Fruit fly (Drosophila melanogaster) whole organism, embryonic: ENCODE data around the gene CG10747.

Source experiments
- CG10565 ChIP-seq: fragments of 200-800 bp; sonication (Bioruptor generic); optimal IDR thresholded peaks from 3 replicates; lab custom pipeline; 2016; ENCODE audit warnings: missing biosample characterization, mild to moderate bottlenecking, missing genetic modification characterization
- CG11085 ChIP-seq: fragments of 200-800 bp; sonication (Bioruptor generic); IDR thresholded peaks from 2 replicates; pipeline ENCODE4 v1.3.6; 2022; ENCODE audit warnings: missing biosample characterization, missing genetic modification characterization
- CG12744 ChIP-seq: fragments of 200-800 bp; sonication (Bioruptor generic); optimal IDR thresholded peaks from 2 replicates; lab custom pipeline; 2016; ENCODE audit warnings: missing biosample characterization, missing genetic modification characterization
- CG15073 ChIP-seq: fragments of 200-800 bp; sonication (Bioruptor generic); optimal IDR thresholded peaks from 2 replicates; lab custom pipeline; 2016; ENCODE audit warnings: missing biosample characterization, missing genetic modification characterization
- CG15479 ChIP-seq: fragments of 200-800 bp; sonication (Bioruptor generic); optimal IDR thresholded peaks from 3 replicates; lab custom pipeline; 2019; ENCODE audit warnings: missing biosample characterization, mild to moderate bottlenecking, missing genetic modification characterization, moderate library complexity
- CG1647 ChIP-seq: fragments of 200-800 bp; sonication (Bioruptor generic); optimal IDR thresholded peaks from 3 replicates; lab custom pipeline; 2016; ENCODE audit warnings: missing biosample characterization, missing genetic modification characterization
- CG17802 ChIP-seq: fragments of 200-800 bp; sonication (Bioruptor generic); optimal IDR thresholded peaks from 2 replicates; lab custom pipeline; 2018; ENCODE audit warnings: missing biosample characterization, mild to moderate bottlenecking, missing genetic modification characterization, moderate library complexity
- CG2129 ChIP-seq: fragments of 200-800 bp; sonication (Bioruptor generic); IDR thresholded peaks from 2 replicates; pipeline ENCODE4 v1.3.6; 2022; ENCODE audit warnings: missing biosample characterization, missing genetic modification characterization; ENCODE audit not compliant: partially characterized antibody
- CG30403 ChIP-seq: fragments of 200-800 bp; sonication (Bioruptor generic); optimal IDR thresholded peaks from 3 replicates; lab custom pipeline; 2016; ENCODE audit warnings: missing biosample characterization, missing genetic modification characterization
- CG33213 ChIP-seq: fragments of 200-800 bp; sonication (Bioruptor generic); optimal IDR thresholded peaks from 3 replicates; lab custom pipeline; 2016; ENCODE audit warnings: missing biosample characterization, missing genetic modification characterization
- CG3726 ChIP-seq: fragments of 200-800 bp; sonication (Bioruptor generic); IDR thresholded peaks from 3 replicates; pipeline ENCODE4, ENCODE4 v1.3.6; 2022; ENCODE audit warnings: missing biosample characterization, missing genetic modification characterization
- CG4707 ChIP-seq: fragments of 200-800 bp; sonication (Bioruptor generic); optimal IDR thresholded peaks from 2 replicates; lab custom pipeline; 2018; ENCODE audit warnings: missing biosample characterization, mild to moderate bottlenecking, missing genetic modification characterization, moderate library complexity
- CG5245 ChIP-seq: fragments of 200-800 bp; sonication (Bioruptor generic); optimal IDR thresholded peaks from 3 replicates; lab custom pipeline; 2016; ENCODE audit warnings: missing biosample characterization, missing genetic modification characterization
- CG8359 ChIP-seq: fragments of 200-800 bp; sonication (Bioruptor generic); optimal IDR thresholded peaks from 2 replicates; lab custom pipeline; 2017; ENCODE audit warnings: missing biosample characterization, mild to moderate bottlenecking, missing genetic modification characterization, borderline replicate concordance
- CG9797 ChIP-seq: fragments of 200-800 bp; sonication (Bioruptor generic); optimal IDR thresholded peaks from 3 replicates; lab custom pipeline; 2018; ENCODE audit warnings: missing biosample characterization, mild to moderate bottlenecking, missing genetic modification characterization
- CkIIα-i1 ChIP-seq: fragments of 200-800 bp; sonication (Bioruptor generic); IDR thresholded peaks from 2 replicates; pipeline ENCODE4 v1.3.6; 2022; ENCODE audit warnings: missing biosample characterization, missing genetic modification characterization
- CoRest ChIP-seq: fragments of 200-800 bp; sonication (Bioruptor generic); optimal IDR thresholded peaks from 3 replicates; lab custom pipeline; 2018; ENCODE audit warnings: missing biosample characterization, mild to moderate bottlenecking, missing genetic modification characterization, moderate library complexity
- Dbx ChIP-seq: fragments of 200-800 bp; sonication (Bioruptor generic); IDR thresholded peaks from 3 replicates; pipeline ENCODE4 v1.3.6; 2022; ENCODE audit warnings: missing biosample characterization, missing genetic modification characterization
- Dll ChIP-seq: fragments of 200-800 bp; sonication (Bioruptor generic); IDR thresholded peaks from 4 replicates; pipeline ENCODE4 v1.3.6; 2022; ENCODE audit warnings: missing biosample characterization, missing genetic modification characterization; ENCODE audit not compliant: partially characterized antibody
- E2f2 ChIP-seq: fragments of 200-800 bp; sonication (Bioruptor generic); IDR thresholded peaks from 2 replicates; pipeline ENCODE4 v1.3.6; 2022; ENCODE audit warnings: missing biosample characterization, missing genetic modification characterization
- Ets97D ChIP-seq: fragments of 200-800 bp; sonication (Bioruptor generic); optimal IDR thresholded peaks from 3 replicates; lab custom pipeline; 2016; ENCODE audit warnings: missing biosample characterization, missing genetic modification characterization
- HmgD ChIP-seq: fragments of 200-800 bp; sonication (Bioruptor generic); optimal IDR thresholded peaks from 3 replicates; lab custom pipeline; 2016; ENCODE audit warnings: missing biosample characterization, missing genetic modification characterization
- Max ChIP-seq: fragments of 200-800 bp; sonication (Bioruptor generic); optimal IDR thresholded peaks from 2 replicates; lab custom pipeline; 2016; ENCODE audit warnings: missing biosample characterization, mild to moderate bottlenecking, missing genetic modification characterization
- Mes4 ChIP-seq: fragments of 200-800 bp; sonication (Bioruptor generic); optimal IDR thresholded peaks from 2 replicates; lab custom pipeline; 2016; ENCODE audit warnings: missing biosample characterization, missing genetic modification characterization
- Nf-YB ChIP-seq: fragments of 200-800 bp; sonication (Bioruptor generic); optimal IDR thresholded peaks from 3 replicates; lab custom pipeline; 2019; ENCODE audit warnings: missing biosample characterization, mild to moderate bottlenecking, missing genetic modification characterization, moderate library complexity
- Nf-YC ChIP-seq: fragments of 200-800 bp; optimal IDR thresholded peaks from 3 replicates; lab custom pipeline; 2019; ENCODE audit warnings: missing biosample characterization, mild to moderate bottlenecking, missing genetic modification characterization, moderate library complexity
- Oli ChIP-seq: fragments of 200-800 bp; sonication (Bioruptor generic); optimal IDR thresholded peaks from 2 replicates; lab custom pipeline; 2018; ENCODE audit warnings: missing biosample characterization, mild to moderate bottlenecking, missing genetic modification characterization, moderate library complexity
- Opbp ChIP-seq: fragments of 200-800 bp; sonication (Bioruptor generic); IDR thresholded peaks from 3 replicates; pipeline ENCODE4 v1.3.6; 2022; ENCODE audit warnings: missing biosample characterization, missing genetic modification characterization; ENCODE audit not compliant: partially characterized antibody
- Optix ChIP-seq: fragments of 200-800 bp; sonication (Bioruptor generic); IDR thresholded peaks from 3 replicates; pipeline ENCODE4 v1.3.6; 2022; ENCODE audit warnings: missing biosample characterization, missing genetic modification characterization
- Vsx1 ChIP-seq: fragments of 200-800 bp; sonication (Bioruptor generic); optimal IDR thresholded peaks from 2 replicates; lab custom pipeline; 2017; ENCODE audit warnings: missing biosample characterization, mild to moderate bottlenecking, missing genetic modification characterization, missing genetic modification reagents
- Xrp1 ChIP-seq: fragments of 200-800 bp; sonication (Bioruptor generic); IDR thresholded peaks from 2 replicates; pipeline ENCODE4 v1.3.6; 2022; ENCODE audit warnings: missing biosample characterization, missing genetic modification characterization
- cato ChIP-seq: fragments of 200-800 bp; sonication (Bioruptor generic); optimal IDR thresholded peaks from 2 replicates; lab custom pipeline; 2016; ENCODE audit warnings: missing biosample characterization, missing genetic modification characterization, borderline replicate concordance
- corto ChIP-seq: fragments of 200-800 bp; sonication (Bioruptor generic); optimal IDR thresholded peaks from 2 replicates; lab custom pipeline; 2016; ENCODE audit warnings: missing biosample characterization, mild to moderate bottlenecking, missing genetic modification characterization, moderate library complexity
- dan ChIP-seq: fragments of 200-800 bp; sonication (Bioruptor generic); IDR thresholded peaks from 2 replicates; pipeline ENCODE4 v1.3.6; 2022; ENCODE audit warnings: missing biosample characterization, missing genetic modification characterization
- exex ChIP-seq: fragments of 200-800 bp; sonication (Bioruptor generic); optimal IDR thresholded peaks from 4 replicates; lab custom pipeline; 2018; ENCODE audit warnings: missing biosample characterization, mild to moderate bottlenecking, missing genetic modification characterization, moderate library complexity
- fd3F ChIP-seq: fragments of 200-800 bp; sonication (Bioruptor generic); optimal IDR thresholded peaks from 2 replicates; lab custom pipeline; 2018; ENCODE audit warnings: missing biosample characterization, mild to moderate bottlenecking, missing genetic modification characterization, moderate library complexity
- gsb ChIP-seq: fragments of 200-800 bp; sonication (Bioruptor generic); IDR thresholded peaks from 2 replicates; pipeline ENCODE4 v1.3.6; 2022; ENCODE audit warnings: missing biosample characterization, missing genetic modification characterization
- insv ChIP-seq, 2 experiments: fragments of 200-800 bp; sonication (Bioruptor generic); optimal IDR thresholded peaks; 3 replicates each; lab custom pipeline; 2016 to 2018; ENCODE audit warnings: missing biosample characterization in 2 of 2, missing genetic modification characterization in 2 of 2
- knrl ChIP-seq: fragments of 200-800 bp; sonication (Bioruptor generic); IDR thresholded peaks from 3 replicates; pipeline ENCODE4 v1.3.6; 2022; ENCODE audit warnings: missing biosample characterization, missing genetic modification characterization; ENCODE audit not compliant: partially characterized antibody
- maf-S ChIP-seq: fragments of 200-800 bp; sonication (Bioruptor generic); optimal IDR thresholded peaks from 2 replicates; lab custom pipeline; 2016; ENCODE audit warnings: missing biosample characterization, missing genetic modification characterization
- mam ChIP-seq: fragments of 200-800 bp; sonication (Bioruptor generic); optimal IDR thresholded peaks from 3 replicates; lab custom pipeline; 2016; ENCODE audit warnings: missing biosample characterization, missing genetic modification characterization
- pan ChIP-seq, 4 experiments: fragments of >200 bp in 3 of 4; fragments of 200-800 bp in 1 of 4; sonication (Bioruptor generic) in 1 of 4; optimal IDR thresholded peaks in 3 of 4; IDR thresholded peaks in 1 of 4; 2 replicates each; pipeline versions ENCODE4 v1.3.6 to Lab custom; 2017 to 2022; ENCODE audit warnings: missing biosample characterization in 2 of 4, missing genetic modification characterization in 2 of 4, mixed read lengths in 1 of 4
- peb ChIP-seq: fragments of 200-800 bp; sonication (Bioruptor generic); IDR thresholded peaks from 2 replicates; pipeline ENCODE4 v1.3.6; 2022; ENCODE audit warnings: missing biosample characterization, missing genetic modification characterization
- pho ChIP-seq: fragments of 200-800 bp; sonication (Bioruptor generic); optimal IDR thresholded peaks from 2 replicates; lab custom pipeline; 2016; ENCODE audit warnings: missing biosample characterization, missing genetic modification characterization
- pum ChIP-seq: fragments of 200-800 bp; sonication (Bioruptor generic); optimal IDR thresholded peaks from 2 replicates; lab custom pipeline; 2016; ENCODE audit warnings: missing biosample characterization, missing genetic modification characterization
- sob ChIP-seq: fragments of 200-800 bp; sonication (Bioruptor generic); IDR thresholded peaks from 2 replicates; pipeline ENCODE4 v1.3.6; 2022; ENCODE audit warnings: missing biosample characterization, missing genetic modification characterization
- stwl ChIP-seq: fragments of 200-800 bp; sonication (Bioruptor generic); optimal IDR thresholded peaks from 3 replicates; lab custom pipeline; 2018; ENCODE audit warnings: missing biosample characterization, mild to moderate bottlenecking, missing genetic modification characterization, moderate library complexity
- zf30C ChIP-seq: fragments of 200-800 bp; sonication (Bioruptor generic); optimal IDR thresholded peaks from 3 replicates; lab custom pipeline; 2018; ENCODE audit warnings: missing biosample characterization, mild to moderate bottlenecking, missing genetic modification characterization

The CG10747 gene

DNA sequence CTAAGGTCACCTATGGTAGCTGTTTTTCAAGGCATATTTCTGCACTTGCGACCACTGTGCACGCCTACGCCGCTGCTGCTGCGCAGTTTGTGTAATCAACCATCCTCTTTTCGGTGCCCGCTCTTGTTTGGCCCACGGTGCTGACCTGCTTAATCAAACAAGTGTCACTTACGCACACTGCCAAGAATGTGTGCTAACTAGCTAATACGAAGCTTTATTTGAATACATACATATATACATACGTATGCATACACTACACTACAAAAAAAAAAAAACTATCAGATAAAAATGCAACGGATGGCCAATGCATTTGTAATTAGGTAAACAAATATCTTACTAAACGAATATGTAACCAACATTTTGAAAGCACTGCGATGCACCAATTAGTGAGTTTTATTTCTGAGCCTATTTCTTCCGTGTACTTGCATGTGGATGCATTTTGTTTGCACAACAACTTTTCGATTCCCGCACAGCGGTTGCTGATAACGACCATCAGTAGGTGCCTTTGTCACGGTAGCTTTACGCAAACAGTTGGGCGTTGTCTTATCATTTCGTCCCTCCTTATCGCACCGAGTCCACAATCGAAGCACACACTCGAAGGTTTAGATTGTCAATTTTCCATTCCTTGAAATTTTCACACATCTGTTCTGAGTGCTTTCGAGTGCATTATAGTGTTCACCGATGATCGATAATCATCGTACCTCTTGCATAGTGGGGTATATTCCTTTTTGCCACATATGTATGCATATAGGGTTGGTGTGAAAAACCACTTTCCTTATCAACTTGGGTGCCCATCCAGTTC lies 4.7 kb downstream of the CG10747 start (continued):
- TF ChIP-seq HmgD (GFP tag; lab: Kevin White, UChicago) (peak; percentile 8), CG2129 (GFP tag; lab: Robert Waterston, UW) (no peak), CG3726 (GFP tag; lab: Robert Waterston, UW) (peak; percentile 77; the same call in 1 of the 3 replicates), CG17802 (peak; percentile 61), CG8359 (peak; percentile 56), mam (GFP tag; lab: Kevin White, UChicago) (peak; percentile 63), CG11085 (GFP tag; lab: Robert Waterston, UW) (peak; percentile 47), CG15073 (peak; percentile 40), Xrp1 (GFP tag; lab: Robert Waterston, UW) (peak; percentile 89), cato (GFP tag; lab: Kevin White, UChicago) (peak; percentile 62), stwl (tag; lab: Kevin White, UChicago) (no peak), sob (peak; percentile 74), CoRest (peak; percentile 83), E2f2 (GFP tag; lab: Robert Waterston, UW) (peak; percentile 70), dan (GFP tag; lab: Robert Waterston, UW) (peak; percentile 51; the same call in 1 of the 2 replicates), exex (peak; percentile 72), Optix (peak; percentile 77), CG4707 (peak; percentile 88), Opbp (no peak), CG9797 (GFP tag; lab: Kevin White, UChicago) (peak; percentile 8), CG12744 (GFP tag; lab: Kevin White, UChicago) (peak; percentile 66), insv (GFP tag; optimal IDR thresholded peaks at IDR 0.05; lab: Kevin White, UChicago) (peak; percentile 8 to 19), CG15479 (GFP tag; lab: Kevin White, UChicago) (peak; percentile 89), CkIIα-i1 (GFP tag; lab: Robert Waterston, UW) (no peak), knrl (no peak; the same call in 2 of the 3 replicates), maf-S (GFP tag; lab: Kevin White, UChicago) (peak; percentile 64), Vsx1 (GFP tag; lab: Kevin White, UChicago) (peak; percentile 91), CG10565 (GFP tag; lab: Kevin White, UChicago) (peak; percentile 56), Nf-YB (GFP tag; lab: Kevin White, UChicago) (peak; percentile 52), zf30C (peak; percentile 68), Dll (no peak), Ets97D (peak; percentile 23)

DNA sequence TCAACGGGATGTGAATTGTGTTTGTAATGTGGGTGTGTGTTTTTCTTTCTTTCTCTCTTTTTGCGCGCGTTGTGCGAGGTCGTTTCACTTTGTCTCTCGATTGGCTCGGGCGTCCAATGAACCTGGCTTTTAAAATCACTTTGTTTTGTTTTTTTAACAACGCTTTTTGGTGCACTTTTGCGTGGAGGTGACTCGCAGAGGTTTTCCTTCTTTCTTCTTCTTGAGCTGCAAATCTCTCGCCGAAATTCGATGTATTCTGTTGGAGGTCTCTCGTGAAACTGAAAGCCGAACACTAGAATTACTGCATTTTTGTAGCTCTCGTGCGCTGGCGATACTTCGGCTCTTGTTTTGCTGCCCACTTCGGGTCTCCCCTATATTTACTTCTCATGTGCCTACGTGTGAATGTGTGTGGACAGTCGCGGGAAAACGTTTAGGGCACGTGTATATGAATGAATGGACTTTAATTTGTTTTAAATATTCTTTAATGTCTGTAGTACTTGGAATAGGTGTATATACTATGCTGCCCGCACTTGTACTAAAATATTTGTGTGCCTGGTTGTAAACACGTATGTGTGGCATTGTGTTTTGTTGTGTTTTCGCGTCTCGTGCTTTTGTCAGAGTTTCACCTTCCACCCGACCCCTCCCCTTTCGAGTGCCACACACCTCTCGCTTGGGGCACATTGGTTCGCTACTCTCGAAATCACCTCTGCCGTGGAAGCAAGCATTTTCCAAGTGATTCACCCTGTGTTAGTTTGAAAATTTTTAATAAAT lies 6.2 kb downstream of the CG10747 start, which contains the start of gene fok:
Gene fok (minus strand): TSS at position 286 of the 771 bp plus-strand sequence.
- TF ChIP-seq peb (GFP tag; lab: Robert Waterston, UW) = peak; percentile 88
- peak; percentile 93 for TF ChIP-seq pum (GFP tag; lab: Kevin White, UChicago)
- peak; percentile 90 for TF ChIP-seq CG5245
- peak; percentile 96 for TF ChIP-seq Dbx (GFP tag; lab: Robert Waterston, UW)
- peak; percentile 97 for TF ChIP-seq CG30403
- TF ChIP-seq gsb (GFP tag; lab: Robert Waterston, UW) = peak; percentile 90
- peak; percentile 98 for TF ChIP-seq corto (GFP tag; lab: Kevin White, UChicago)
- TF ChIP-seq Oli = peak; percentile 96
- TF ChIP-seq CG1647 (GFP tag; lab: Kevin White, UChicago) = peak; percentile 89
- TF ChIP-seq CG33213 (GFP tag; lab: Kevin White, UChicago) = peak; percentile 92
- peak; percentile 88 for TF ChIP-seq Mes4 (GFP tag; lab: Kevin White, UChicago)
- peak; percentile 96 for TF ChIP-seq pho (GFP tag; lab: Kevin White, UChicago)
- TF ChIP-seq fd3F (GFP tag; lab: Kevin White, UChicago) = peak; percentile 93
- peak; percentile 63 for TF ChIP-seq CG9797 (GFP tag; lab: Kevin White, UChicago)
- TF ChIP-seq Nf-YC = peak; percentile 92
- peak; percentile 96 for TF ChIP-seq Max (GFP tag; lab: Kevin White, UChicago)
- no peak for TF ChIP-seq pan (optimal IDR thresholded peaks at IDR 0.05; lab: Kevin White, UChicago)
- TF ChIP-seq pan (GFP tag; optimal IDR thresholded peaks at IDR 0.05 in 1 of 2, IDR thresholded peaks at IDR 0.05 in 1 of 2) = peak in 1 of 2 experiments; percentile 94
